Worm (Caenorhabditis elegans) whole organism, L4 larva: Measurements from ENCODE around the gene mec-17.
A peak's percentile ranks its signal among the peaks of the same experiment; 100 is the strongest.

ENCODE experiments used
- D1046.2 ChIP-seq: fragments of 200-800 bp; sonication (Bioruptor generic); IDR thresholded peaks from 2 replicates; pipeline ENCODE4 v1.3.6; 2022; ENCODE audit warnings: missing genetic modification characterization, missing compliant biosample characterization
- F10B5.3 ChIP-seq: sonication (generic microtip); optimal IDR thresholded peaks from 2 replicates; lab custom pipeline; 2016; ENCODE audit warnings: mild to moderate bottlenecking, missing genetic modification characterization, missing compliant biosample characterization
- F37D6.2 ChIP-seq: sonication (generic microtip); optimal IDR thresholded peaks from 2 replicates; lab custom pipeline; 2016; ENCODE audit warnings: mild to moderate bottlenecking, missing genetic modification characterization, missing compliant biosample characterization
- F44E2.7 ChIP-seq: fragments of 200-800 bp; sonication (Bioruptor generic); IDR thresholded peaks from 2 replicates; pipeline ENCODE4 v2.1.2; 2022; ENCODE audit warnings: missing genetic modification characterization, missing compliant biosample characterization
- R02D3.7 ChIP-seq: fragments of 150-350 bp; sonication (generic microtip); optimal IDR thresholded peaks from 3 replicates; lab custom pipeline; 2014; ENCODE audit warnings: missing biosample characterization, missing genetic modification characterization
- T26A8.4 ChIP-seq: fragments of 200-800 bp; sonication (Bioruptor generic); IDR thresholded peaks from 2 replicates; pipeline ENCODE4 v1.3.6; 2022; ENCODE audit warnings: missing genetic modification characterization, missing compliant biosample characterization
- ZK546.5 ChIP-seq, 2 experiments: sonication (generic microtip); optimal IDR thresholded peaks; 2 replicates each; lab custom pipeline; 2017; ENCODE audit warnings: missing biosample characterization in 2 of 2, missing genetic modification characterization in 2 of 2
- ama-1 ChIP-seq: fragments of 150-350 bp; optimal IDR thresholded peaks from 2 replicates; lab custom pipeline; 2014; ENCODE audit warnings: inconsistent platforms, mixed read lengths
- ceh-82 ChIP-seq: sonication (generic microtip); optimal IDR thresholded peaks from 2 replicates; lab custom pipeline; 2017; ENCODE audit warnings: missing biosample characterization, missing genetic modification characterization
- ces-1 ChIP-seq: fragments of 150-350 bp; sonication (generic microtip); optimal IDR thresholded peaks from 4 replicates; lab custom pipeline; 2014; ENCODE audit warnings: missing biosample characterization, missing genetic modification reagents, missing genetic modification characterization
- cey-2 ChIP-seq: sonication (generic microtip); optimal IDR thresholded peaks from 3 replicates; lab custom pipeline; 2017; ENCODE audit warnings: missing genetic modification characterization, mild to moderate bottlenecking, missing compliant biosample characterization, antibody characterized with exemption, borderline replicate concordance; ENCODE audit not compliant: insufficient read depth
- ctbp-1 ChIP-seq: fragments of 200-800 bp; sonication (Bioruptor generic); IDR thresholded peaks from 2 replicates; pipeline ENCODE4 v1.3.6; 2022; ENCODE audit warnings: missing genetic modification reagents, missing genetic modification characterization, missing compliant biosample characterization
- daf-12 ChIP-seq: fragments of 150-350 bp; optimal IDR thresholded peaks from 2 replicates; lab custom pipeline; 2014; ENCODE audit warnings: missing biosample characterization, missing genetic modification reagents, missing genetic modification characterization
- daf-16 ChIP-seq, 3 experiments: sonication (generic microtip); optimal IDR thresholded peaks; 2 replicates each; lab custom pipeline; 2016 to 2017; ENCODE audit warnings: missing genetic modification characterization in 3 of 3, missing genetic modification reagents in 3 of 3, mild to moderate bottlenecking in 2 of 3, missing compliant biosample characterization in 2 of 3, missing biosample characterization in 1 of 3, moderate library complexity in 1 of 3
- daf-8 ChIP-seq: fragments of 200-800 bp; sonication (Bioruptor generic); IDR thresholded peaks from 2 replicates; pipeline ENCODE4 v1.3.6; 2022; ENCODE audit warnings: missing genetic modification characterization, missing compliant biosample characterization
- dmd-6 ChIP-seq: fragments of 200-800 bp; sonication (Bioruptor generic); IDR thresholded peaks from 2 replicates; pipeline ENCODE4 v1.3.6; 2022; ENCODE audit warnings: missing genetic modification reagents, missing genetic modification characterization, missing compliant biosample characterization
- dmd-8 ChIP-seq: fragments of 200-800 bp; sonication (Bioruptor generic); IDR thresholded peaks from 2 replicates; pipeline ENCODE4 v1.3.6; 2022; ENCODE audit warnings: missing genetic modification characterization, missing compliant biosample characterization
- dpl-1 ChIP-seq: fragments of 150-350 bp; optimal IDR thresholded peaks from 2 replicates; lab custom pipeline; 2014; ENCODE audit warnings: missing biosample characterization, missing genetic modification reagents, missing genetic modification characterization
- duxl-1 ChIP-seq: sonication (generic microtip); optimal IDR thresholded peaks from 2 replicates; lab custom pipeline; 2016; ENCODE audit warnings: mild to moderate bottlenecking, missing genetic modification characterization, moderate library complexity, missing compliant biosample characterization; ENCODE audit not compliant: poor library complexity
- fos-1 ChIP-seq: fragments of 150-350 bp; optimal IDR thresholded peaks from 2 replicates; lab custom pipeline; 2014; ENCODE audit warnings: missing biosample characterization, missing genetic modification characterization
- gei-8 ChIP-seq: fragments of 200-800 bp; sonication (Bioruptor generic); optimal IDR thresholded peaks from 2 replicates; lab custom pipeline; 2018; ENCODE audit warnings: mild to moderate bottlenecking, missing genetic modification characterization, missing compliant biosample characterization
- hif-1 ChIP-seq, 2 experiments: sonication (generic microtip); optimal IDR thresholded peaks; 2 replicates each; lab custom pipeline; 2016 to 2017; ENCODE audit warnings: missing compliant biosample characterization in 2 of 2, missing genetic modification characterization in 2 of 2, missing genetic modification reagents in 2 of 2, missing genotype in 2 of 2, mild to moderate bottlenecking in 1 of 2
- lin-13 ChIP-seq: fragments of 150-350 bp; optimal IDR thresholded peaks from 2 replicates; lab custom pipeline; 2014; ENCODE audit warnings: missing biosample characterization, missing genetic modification reagents, missing genetic modification characterization
- lin-15B ChIP-seq: fragments of 150-350 bp; sonication (generic microtip); optimal IDR thresholded peaks from 3 replicates; lab custom pipeline; 2014; ENCODE audit warnings: missing biosample characterization, missing genetic modification characterization
- lir-3 ChIP-seq: sonication (generic microtip); optimal IDR thresholded peaks from 2 replicates; lab custom pipeline; 2016; ENCODE audit warnings: mild to moderate bottlenecking, missing genetic modification characterization, missing compliant biosample characterization
- madf-5 ChIP-seq, 2 experiments: fragments of 200-800 bp; sonication (Bioruptor generic); IDR thresholded peaks; 2 replicates each; pipeline ENCODE4 v1.3.6; 2022; ENCODE audit warnings: missing compliant biosample characterization in 2 of 2, missing genetic modification characterization in 2 of 2
- mdt-29 ChIP-seq: fragments of 200-800 bp; sonication (Bioruptor generic); IDR thresholded peaks from 2 replicates; pipeline ENCODE4 v1.3.6; 2022; ENCODE audit warnings: missing genetic modification reagents, missing genetic modification characterization, missing compliant biosample characterization
- mes-2 ChIP-seq: sonication (generic microtip); optimal IDR thresholded peaks from 2 replicates; lab custom pipeline; 2016; ENCODE audit warnings: missing genotype, mild to moderate bottlenecking, missing genetic modification characterization, missing compliant biosample characterization; ENCODE audit not compliant: poor library complexity, severe bottlenecking
- nhr-111 ChIP-seq: fragments of 200-800 bp; sonication (Bioruptor generic); optimal IDR thresholded peaks from 2 replicates; lab custom pipeline; 2018; ENCODE audit warnings: mild to moderate bottlenecking, missing genetic modification characterization, missing compliant biosample characterization
- nhr-237 ChIP-seq: sonication (generic microtip); optimal IDR thresholded peaks from 2 replicates; lab custom pipeline; 2017; ENCODE audit warnings: missing biosample characterization, missing genetic modification characterization
- nhr-25 ChIP-seq: sonication (generic microtip); optimal IDR thresholded peaks from 2 replicates; lab custom pipeline; 2017; ENCODE audit warnings: missing genetic modification characterization, mild to moderate bottlenecking, missing compliant biosample characterization, antibody characterized with exemption, moderate library complexity, borderline replicate concordance; ENCODE audit not compliant: insufficient read depth
- nhr-41 ChIP-seq: fragments of 200-800 bp; sonication (Bioruptor generic); IDR thresholded peaks from 2 replicates; pipeline ENCODE4 v1.3.6; 2022; ENCODE audit warnings: missing genetic modification reagents, missing genetic modification characterization, missing compliant biosample characterization
- nhr-6 ChIP-seq: fragments of 150-350 bp; optimal IDR thresholded peaks from 2 replicates; lab custom pipeline; 2014; ENCODE audit warnings: missing biosample characterization, missing genetic modification characterization
- nhr-76 ChIP-seq: fragments of 150-350 bp; optimal IDR thresholded peaks from 2 replicates; lab custom pipeline; 2014; ENCODE audit warnings: missing biosample characterization, missing genetic modification characterization
- php-3 ChIP-seq: fragments of 200-800 bp; sonication (Bioruptor generic); IDR thresholded peaks from 2 replicates; pipeline ENCODE4 v1.3.6; 2022; ENCODE audit warnings: missing genetic modification reagents, missing genetic modification characterization, missing compliant biosample characterization
- pqm-1 ChIP-seq: sonication (generic microtip); optimal IDR thresholded peaks from 2 replicates; lab custom pipeline; 2017; ENCODE audit warnings: missing biosample characterization, missing genetic modification characterization
- saeg-2 ChIP-seq: fragments of 200-800 bp; sonication (Bioruptor generic); IDR thresholded peaks from 2 replicates; pipeline ENCODE4 v1.3.6; 2022; ENCODE audit warnings: missing genetic modification reagents, missing genetic modification characterization, missing compliant biosample characterization
- set-16 ChIP-seq: fragments of 200-800 bp; sonication (Bioruptor generic); IDR thresholded peaks from 2 replicates; pipeline ENCODE4 v1.3.6; 2022; ENCODE audit warnings: missing genetic modification reagents, missing genetic modification characterization, missing compliant biosample characterization
- snpc-1.2 ChIP-seq: fragments of 200-800 bp; sonication (Bioruptor generic); IDR thresholded peaks from 2 replicates; pipeline ENCODE4 v1.3.6; 2022; ENCODE audit warnings: missing genetic modification reagents, missing genetic modification characterization, missing compliant biosample characterization
- snpc-4 ChIP-seq: fragments of 150-350 bp; optimal IDR thresholded peaks from 2 replicates; lab custom pipeline; 2014; ENCODE audit warnings: missing biosample characterization, missing genetic modification characterization
- spr-1 ChIP-seq: sonication (generic microtip); optimal IDR thresholded peaks from 2 replicates; lab custom pipeline; 2016; ENCODE audit warnings: mild to moderate bottlenecking, missing genetic modification characterization, missing compliant biosample characterization
- spr-3 ChIP-seq: fragments of 200-800 bp; sonication (Bioruptor generic); optimal IDR thresholded peaks from 2 replicates; lab custom pipeline; 2018; ENCODE audit warnings: mild to moderate bottlenecking, missing genetic modification characterization, missing compliant biosample characterization
- tag-97 ChIP-seq: fragments of 200-800 bp; sonication (Bioruptor generic); IDR thresholded peaks from 2 replicates; pipeline ENCODE4 v1.3.6; 2022; ENCODE audit warnings: missing genetic modification characterization, missing compliant biosample characterization
- tra-1 ChIP-seq: fragments of 200-800 bp; sonication (Bioruptor generic); IDR thresholded peaks from 2 replicates; pipeline ENCODE4 v1.3.6; 2022; ENCODE audit warnings: missing genetic modification reagents, missing genetic modification characterization, missing compliant biosample characterization
- unc-39 ChIP-seq: sonication (generic microtip); optimal IDR thresholded peaks from 2 replicates; lab custom pipeline; 2017; ENCODE audit warnings: missing biosample characterization, missing genetic modification characterization
- vab-7 ChIP-seq: fragments of 200-800 bp; sonication (Bioruptor generic); IDR thresholded peaks from 2 replicates; pipeline ENCODE4 v1.3.6; 2022; ENCODE audit warnings: missing genetic modification reagents, missing genetic modification characterization, missing compliant biosample characterization
- zag-1 ChIP-seq: fragments of 150-350 bp; optimal IDR thresholded peaks from 2 replicates; lab custom pipeline; 2014; ENCODE audit warnings: missing biosample characterization, missing genetic modification characterization
- zip-2 ChIP-seq: fragments of 150-350 bp; optimal IDR thresholded peaks from 2 replicates; lab custom pipeline; 2014; ENCODE audit warnings: missing biosample characterization, missing genetic modification characterization
- ztf-11 ChIP-seq: fragments of 150-350 bp; optimal IDR thresholded peaks from 2 replicates; lab custom pipeline; 2014; ENCODE audit warnings: missing biosample characterization, missing genetic modification characterization

The mec-17 gene

ce11 chrIV:8032135-8032915 is 45.3 kb upstream of the mec-17 start:
- TF ChIP-seq dmd-6 (GFP tag; lab: Robert Waterston, UW) (peak; percentile 97), dpl-1 (GFP tag; lab: Kevin White, UChicago) (no peak), spr-3 (no peak), F10B5.3 (tag; lab: Kevin White, UChicago) (no peak), mdt-29 (GFP tag; lab: Robert Waterston, UW) (no peak), ceh-82 (tag; lab: Kevin White, UChicago) (no peak), ces-1 (GFP tag; lab: Kevin White, UChicago) (no peak), zip-2 (no peak), saeg-2 (GFP tag; lab: Robert Waterston, UW) (no peak), fos-1 (tag; lab: Kevin White, UChicago) (no peak), zag-1 (tag; lab: Kevin White, UChicago) (no peak), nhr-76 (tag; lab: Kevin White, UChicago) (no peak), nhr-41 (GFP tag; lab: Robert Waterston, UW) (0 out of 2 replicates have a peak, but pooled peaks have one; percentile 17), lin-15B (tag; lab: Kevin White, UChicago) (no peak), vab-7 (no peak), pqm-1 (tag; lab: Kevin White, UChicago) (peak; percentile 98), snpc-4 (tag; lab: Kevin White, UChicago) (no peak), ctbp-1 (GFP tag; lab: Robert Waterston, UW) (no peak), madf-5 (GFP tag; IDR thresholded peaks at IDR 0.05; lab: Robert Waterston, UW) (no peak), mes-2 (tag; lab: Kevin White, UChicago) (no peak), F44E2.7 (GFP tag; lab: Robert Waterston, UW) (no peak), cey-2 (tag; lab: Kevin White, UChicago) (peak; percentile 29), spr-1 (no peak), tra-1 (GFP tag; lab: Robert Waterston, UW) (peak; percentile 87), php-3 (0 out of 2 replicates have a peak, but pooled peaks have one; percentile 34), nhr-237 (tag; lab: Kevin White, UChicago) (no peak), snpc-1.2 (GFP tag; lab: Robert Waterston, UW) (no peak), ztf-11 (tag; lab: Kevin White, UChicago) (no peak), lir-3 (tag; lab: Kevin White, UChicago) (no peak), ama-1 (lab: Kevin White, UChicago) (no peak), R02D3.7 (tag; lab: Kevin White, UChicago) (no peak), set-16 (GFP tag; lab: Robert Waterston, UW) (no peak), tag-97 (no peak), gei-8 (GFP tag; lab: Kevin White, UChicago) (no peak), lin-13 (GFP tag; lab: Kevin White, UChicago) (no peak), daf-8 (GFP tag; lab: Robert Waterston, UW) (no peak), daf-16 (GFP tag; optimal IDR thresholded peaks at IDR 0.05; lab: Kevin White, UChicago) (peak in 1 of 2 experiments; percentile 50), daf-16 (tag; optimal IDR thresholded peaks at IDR 0.05; lab: Kevin White, UChicago) (peak; percentile 93), hif-1 (tag; optimal IDR thresholded peaks at IDR 0.05; lab: Kevin White, UChicago) (no peak), nhr-25 (tag; lab: Kevin White, UChicago) (no peak), D1046.2 (GFP tag; lab: Robert Waterston, UW) (no peak), daf-12 (no peak), T26A8.4 (GFP tag; lab: Robert Waterston, UW) (no peak), duxl-1 (tag; lab: Kevin White, UChicago) (no peak), unc-39 (no peak), F37D6.2 (tag; lab: Kevin White, UChicago) (no peak), nhr-6 (tag; lab: Kevin White, UChicago) (no peak), nhr-111 (GFP tag; lab: Kevin White, UChicago) (no peak), dmd-8 (GFP tag; lab: Robert Waterston, UW) (no peak), ZK546.5 (tag; optimal IDR thresholded peaks at IDR 0.05; lab: Kevin White, UChicago) (no peak)
